Fruit fly (Drosophila melanogaster): Measurements from ENCODE around the gene Mur29B.

Mur29B gene

dm6 chr2L:8351864-8352263 lies at the start of gene Mur29B:
Gene Mur29B, plus strand, starts transcription at chr2L:8352187.
- peak; percentile 7; the same call in 1 of the 2 replicates for TF ChIP-seq CG32532 (GFP tag; IDR thresholded peaks at IDR 0.05)
- 0 out of 2 replicates have a peak, but pooled peaks have one; percentile 26 for TF ChIP-seq GATAe (GFP tag; conservative IDR thresholded peaks at IDR 0.05)
- no peak for TF ChIP-seq ham (GFP tag; IDR thresholded peaks at IDR 0.05)
- peak; percentile 29 for TF ChIP-seq sens (GFP tag)
- TF ChIP-seq exex (tag; optimal IDR thresholded peaks at IDR 0.05), result no peak
- no peak for TF ChIP-seq insv (GFP tag; optimal IDR thresholded peaks at IDR 0.05)
- no peak for TF ChIP-seq zfh2 (GFP tag; optimal IDR thresholded peaks at IDR 0.05)
- no peak for TF ChIP-seq Dfd (GFP tag; optimal IDR thresholded peaks at IDR 0.05)
- TF ChIP-seq corto (GFP tag; optimal IDR thresholded peaks at IDR 0.05), result peak; percentile 51
- peak; percentile 54 for TF ChIP-seq sug (tag; optimal IDR thresholded peaks at IDR 0.05)

DNA sequence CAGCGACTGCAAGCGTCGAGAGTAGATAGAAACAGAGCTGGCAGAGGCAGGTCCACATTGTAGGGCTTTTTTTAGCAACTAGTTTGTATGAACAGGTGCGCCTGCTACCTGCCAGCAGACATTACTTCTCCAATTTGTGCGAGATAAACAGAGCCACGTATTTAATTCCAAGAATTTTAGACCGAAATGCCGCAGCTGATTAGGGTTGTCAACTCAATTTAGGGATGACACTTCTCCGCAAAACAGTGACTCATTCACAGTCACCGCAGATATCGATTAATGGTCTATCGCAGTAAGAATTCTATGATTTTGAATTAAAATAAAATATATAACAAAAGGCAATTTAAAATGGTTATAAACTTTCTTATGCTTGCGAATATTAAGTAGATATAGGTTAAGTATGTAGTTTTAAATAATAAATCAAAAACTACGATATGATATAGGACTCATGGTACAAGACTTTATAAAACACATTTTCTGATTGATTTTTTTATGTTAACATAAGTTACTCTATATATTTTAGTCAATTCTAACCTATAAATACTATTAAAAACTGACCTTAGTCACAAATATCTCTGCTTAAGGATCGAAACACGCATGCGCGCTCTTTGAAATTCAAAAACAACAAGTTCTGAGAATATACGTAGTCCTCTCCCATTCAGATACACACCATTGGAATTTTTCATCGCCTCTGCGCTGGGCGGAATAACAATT lies 49.1 kb upstream of the Mur29B start, which contains the start of the genes wol and Scgalpha:
Gene wol, minus strand, starts transcription at position 220 of the 714 bp plus-strand sequence.
Gene Scgalpha, plus strand, starts transcription at position 664 of the 714 bp plus-strand sequence.
- TF ChIP-seq Dref (GFP tag; IDR thresholded peaks at IDR 0.05), result peak; percentile 84
- TF ChIP-seq CG3281 (GFP tag; optimal IDR thresholded peaks at IDR 0.05), result no peak
- TF ChIP-seq vvl (GFP tag; IDR thresholded peaks at IDR 0.05), result peak; percentile 25; the same call in 1 of the 2 replicates
- no peak for TF ChIP-seq CG7271 (tag; optimal IDR thresholded peaks at IDR 0.05)
- TF ChIP-seq zen2 (GFP tag; IDR thresholded peaks at IDR 0.05; ENCODE audit: partially characterized antibody), result peak; percentile 26; the same call in 2 of the 3 replicates
- TF ChIP-seq CG6791 (GFP tag; IDR thresholded peaks at IDR 0.05; ENCODE audit: partially characterized antibody), result peak; percentile 50; the same call in 2 of the 3 replicates
- peak; percentile 26 for TF ChIP-seq grau (tag; optimal IDR thresholded peaks at IDR 0.05)
- peak; percentile 51 for TF ChIP-seq inv (GFP tag; IDR thresholded peaks at IDR 0.05; ENCODE audit: partially characterized antibody)
- TF ChIP-seq CG34224 (GFP tag; IDR thresholded peaks at IDR 0.05; ENCODE audit: partially characterized antibody), result peak; percentile 69; the same call in 2 of the 3 replicates
- peak in 1 of 2 experiments; percentile 49 for TF ChIP-seq Trl (optimal IDR thresholded peaks at IDR 0.05)
- no peak for TF ChIP-seq Trl (GFP tag; optimal IDR thresholded peaks at IDR 0.05)
- TF ChIP-seq CG1603 (tag; optimal IDR thresholded peaks at IDR 0.05), result peak; percentile 31
- TF ChIP-seq fu2 (GFP tag; optimal IDR thresholded peaks at IDR 0.05), result no peak
- no peak for TF ChIP-seq CG32767 (GFP tag; IDR thresholded peaks at IDR 0.05)
- no peak for TF ChIP-seq CG31224 (GFP tag; IDR thresholded peaks at IDR 0.05)
- peak; percentile 6 for TF ChIP-seq CG34376 (GFP tag; optimal IDR thresholded peaks at IDR 0.05)
- 0 out of 2 replicates have a peak, but pooled peaks have one; percentile 36 for TF ChIP-seq hbn (GFP tag; IDR thresholded peaks at IDR 0.05; ENCODE audit: partially characterized antibody)
- no peak for TF ChIP-seq Poxn (GFP tag; IDR thresholded peaks at IDR 0.05)
- TF ChIP-seq Lhr (GFP tag; optimal IDR thresholded peaks at IDR 0.05), result no peak
- TF ChIP-seq stwl (tag; optimal IDR thresholded peaks at IDR 0.05), result peak; percentile 63
- peak; percentile 13 for TF ChIP-seq CG8924 (tag; optimal IDR thresholded peaks at IDR 0.05)
- TF ChIP-seq zfh1 (GFP tag; IDR thresholded peaks at IDR 0.05), result no peak
- TF ChIP-seq Nf-YC (tag; optimal IDR thresholded peaks at IDR 0.05), result peak; percentile 12
- peak; percentile 66 for TF ChIP-seq row (GFP tag; IDR thresholded peaks at IDR 0.05)
- TF ChIP-seq hb (GFP tag; IDR thresholded peaks at IDR 0.05; ENCODE audit: partially characterized antibody), result no peak
- no peak for TF ChIP-seq CG4328 (GFP tag; optimal IDR thresholded peaks at IDR 0.05)
- TF ChIP-seq BEAF-32 (GFP tag; optimal IDR thresholded peaks at IDR 0.05), result peak; percentile 65
- 0 out of 2 replicates have a peak, but pooled peaks have one; percentile 58 for TF ChIP-seq sna (GFP tag; IDR thresholded peaks at IDR 0.05; ENCODE audit: partially characterized antibody)
- TF ChIP-seq HHEX (GFP tag; optimal IDR thresholded peaks at IDR 0.05), result no peak
- TF ChIP-seq jigr1 (GFP tag; IDR thresholded peaks at IDR 0.05), result no peak; the same call in 2 of the 3 replicates
- peak; percentile 16 for TF ChIP-seq HmgZ (tag; optimal IDR thresholded peaks at IDR 0.05)
- peak; percentile 97 for TF ChIP-seq sd (tag; optimal IDR thresholded peaks at IDR 0.05)
- peak; percentile 66 for TF ChIP-seq amos (GFP tag; IDR thresholded peaks at IDR 0.05; ENCODE audit: partially characterized antibody)
- no peak for TF ChIP-seq cg (GFP tag; optimal IDR thresholded peaks at IDR 0.05)
- TF ChIP-seq Nf-YA (GFP tag; IDR thresholded peaks at IDR 0.05), result no peak
- no peak for TF ChIP-seq CG13624 (GFP tag; optimal IDR thresholded peaks at IDR 0.05)
- no peak for TF ChIP-seq CG14965 (GFP tag; optimal IDR thresholded peaks at IDR 0.05; ENCODE audit: borderline replicate concordance)
